Fruit fly (Drosophila melanogaster) Kc167 (cell line): ENCODE results near the gene CG15695.

Experiments used
- Myc ChIP-seq: fragments of >200 bp; optimal IDR thresholded peaks from 2 replicates; lab custom pipeline; 2017; ENCODE audit warnings: missing external identifiers
- Sin3A ChIP-seq: fragments of >200 bp; optimal IDR thresholded peaks from 2 replicates; lab custom pipeline; 2018; ENCODE audit warnings: missing external identifiers
- h ChIP-seq: fragments of >200 bp; optimal IDR thresholded peaks from 3 replicates; lab custom pipeline; 2018; ENCODE audit warnings: missing external identifiers
- insv ChIP-seq: fragments of >200 bp; optimal IDR thresholded peaks from 3 replicates; lab custom pipeline; 2018; ENCODE audit warnings: missing external identifiers
- psq ChIP-seq: fragments of >200 bp; optimal IDR thresholded peaks from 2 replicates; lab custom pipeline; 2017; ENCODE audit warnings: missing external identifiers
- ttk ChIP-seq: sonication (Bioruptor generic); optimal IDR thresholded peaks from 2 replicates; lab custom pipeline; 2017; ENCODE audit warnings: missing external identifiers

CG15695 gene

DNA sequence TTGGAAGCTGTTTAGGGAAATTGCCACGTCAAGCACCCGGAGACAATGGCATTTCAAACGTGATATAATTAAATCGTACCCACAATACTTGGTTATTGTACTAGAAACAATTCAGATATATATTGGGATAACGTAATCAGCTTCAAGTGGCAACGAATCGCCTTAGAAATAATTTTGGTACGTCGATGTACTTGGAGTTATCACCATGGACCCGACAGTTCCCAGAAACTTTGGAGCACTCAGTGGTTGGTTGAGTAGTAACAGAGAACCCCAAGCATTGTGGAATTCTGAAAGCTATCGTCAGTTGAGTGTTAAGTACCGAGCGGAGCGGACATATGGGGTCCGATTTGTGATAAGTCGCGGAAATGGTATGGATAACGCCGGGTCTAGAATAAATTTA is at the start of gene CG15695:
Gene CG15695 (plus strand): TSS at position 301 of the 400 bp plus-strand sequence.
- no peak for TF ChIP-seq Myc
- no peak for TF ChIP-seq insv
- no peak for TF ChIP-seq ttk (lab: Kevin White, UChicago)
- no peak for TF ChIP-seq h (lab: Kevin White, UChicago)
- no peak for TF ChIP-seq psq (lab: Kevin White, UChicago)
- TF ChIP-seq Sin3A (lab: Kevin White, UChicago), result no peak

DNA sequence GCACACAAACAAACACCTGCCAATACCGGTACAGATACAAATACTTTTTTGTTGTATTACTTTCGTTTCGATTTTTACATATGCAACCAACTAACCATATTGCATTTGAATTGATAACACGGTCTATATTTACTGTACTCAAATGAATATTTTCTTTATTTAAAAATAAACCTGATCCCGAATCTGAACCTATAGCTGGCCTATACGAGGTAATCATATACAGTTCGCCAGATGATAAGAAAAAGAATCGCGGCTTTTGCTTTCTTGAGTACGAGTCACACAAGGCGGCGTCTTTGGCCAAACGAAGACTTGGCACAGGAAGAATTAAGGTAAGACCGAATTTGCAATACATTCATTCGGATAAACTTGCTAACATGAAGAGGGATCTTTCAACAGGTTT is 45.0 kb upstream of the CG15695 start:
- TF ChIP-seq ttk (lab: Kevin White, UChicago), result no peak
- no peak for TF ChIP-seq Sin3A (lab: Kevin White, UChicago)
- no peak for TF ChIP-seq insv
- no peak for TF ChIP-seq psq (lab: Kevin White, UChicago)
- TF ChIP-seq h (lab: Kevin White, UChicago), result no peak
- no peak for TF ChIP-seq Myc

DNA sequence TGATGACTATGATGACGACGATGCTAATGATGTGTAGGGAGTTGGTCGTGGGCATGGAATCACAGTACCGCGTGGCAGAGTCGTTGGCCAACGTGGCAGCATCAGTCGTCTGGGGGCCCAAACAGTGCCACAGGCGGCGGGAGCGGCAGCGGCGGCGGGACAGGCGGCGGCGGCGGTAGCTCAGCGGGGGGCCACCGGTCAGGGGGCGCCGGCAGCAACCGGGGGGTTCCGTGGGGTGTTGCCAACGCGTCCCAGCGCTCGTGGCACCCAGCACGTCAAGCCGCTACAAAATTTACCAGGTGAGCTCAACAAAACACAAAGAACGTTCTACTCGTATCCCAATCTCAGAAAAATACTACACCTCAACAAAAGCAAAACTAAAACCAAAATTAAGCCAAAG is 39.7 kb upstream of the CG15695 start:
- TF ChIP-seq psq (lab: Kevin White, UChicago) (no peak), Myc (no peak), h (lab: Kevin White, UChicago) (no peak), insv (no peak), ttk (lab: Kevin White, UChicago) (no peak), Sin3A (lab: Kevin White, UChicago) (no peak)

DNA sequence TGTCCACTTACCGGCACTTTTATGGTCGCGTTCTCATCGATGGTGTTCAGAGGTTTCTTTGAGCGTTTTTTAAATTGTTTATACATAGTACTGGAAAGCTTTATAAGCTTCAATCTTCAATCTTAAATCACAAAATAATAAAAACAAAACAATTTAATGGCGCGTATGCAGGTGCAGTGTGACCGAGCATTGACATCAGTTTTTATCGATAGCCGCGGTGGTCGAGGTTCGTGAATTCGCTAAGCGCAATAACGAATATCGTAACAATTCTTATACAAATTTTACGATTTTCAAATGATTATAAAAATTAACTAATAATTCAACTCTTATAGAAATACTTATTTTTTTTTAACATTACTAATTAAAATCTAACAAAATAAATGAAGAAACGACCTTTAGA is 25.9 kb upstream of the CG15695 start, which contains the start of gene Fancd2:
Gene Fancd2 (minus strand): TSS at position 183 of the 400 bp plus-strand sequence.
- TF ChIP-seq h (lab: Kevin White, UChicago), result no peak
- no peak for TF ChIP-seq Sin3A (lab: Kevin White, UChicago)
- no peak for TF ChIP-seq Myc
- no peak for TF ChIP-seq ttk (lab: Kevin White, UChicago)
- TF ChIP-seq psq (lab: Kevin White, UChicago), result no peak
- no peak for TF ChIP-seq insv

DNA sequence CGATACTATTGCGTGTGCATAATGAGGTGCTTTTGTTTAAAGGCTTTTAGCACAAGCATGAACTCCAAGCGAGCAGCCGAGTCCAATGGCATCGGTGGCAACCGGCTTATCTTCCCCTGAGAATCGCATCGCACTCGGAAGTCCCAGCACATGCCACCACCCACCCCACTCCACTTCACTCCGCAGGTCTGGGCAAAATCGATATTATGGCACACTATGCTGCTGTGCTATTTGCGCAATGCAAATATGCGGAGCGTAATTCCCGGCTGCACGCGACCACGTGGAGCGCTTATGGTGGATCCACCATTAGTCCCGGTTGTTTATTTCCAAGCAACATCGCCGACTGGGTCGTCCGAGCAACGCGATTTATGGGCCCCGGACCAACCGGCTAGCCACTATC is 23.7 kb upstream of the CG15695 start:
- TF ChIP-seq Sin3A (lab: Kevin White, UChicago), result no peak
- no peak for TF ChIP-seq ttk (lab: Kevin White, UChicago)
- no peak for TF ChIP-seq insv
- TF ChIP-seq h (lab: Kevin White, UChicago), result no peak
- TF ChIP-seq Myc, result no peak

DNA sequence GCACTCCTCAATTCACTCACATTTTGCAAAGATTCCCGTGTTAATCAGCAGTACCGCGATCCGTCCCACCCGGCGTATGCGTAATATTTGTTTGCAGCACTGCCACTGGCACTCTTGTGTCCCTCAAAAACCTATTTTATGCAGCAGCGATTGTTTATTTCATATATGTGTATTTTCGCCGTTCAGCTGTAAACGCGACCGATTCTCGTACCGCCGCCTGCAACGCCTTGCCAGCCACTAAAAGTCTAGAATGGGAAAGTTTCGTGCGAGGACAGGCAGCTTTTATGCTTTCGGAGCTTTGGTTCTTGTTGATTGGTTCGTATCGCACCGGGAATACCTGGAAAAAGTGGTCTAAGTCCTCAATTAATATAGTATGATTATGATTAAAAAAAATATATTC is 23.3 kb upstream of the CG15695 start, which contains the start of gene CG17270:
Gene CG17270 (minus strand): TSS at position 241 of the 400 bp plus-strand sequence.
- TF ChIP-seq h (lab: Kevin White, UChicago), result no peak
- no peak for TF ChIP-seq psq (lab: Kevin White, UChicago)
- no peak for TF ChIP-seq Sin3A (lab: Kevin White, UChicago)
- no peak for TF ChIP-seq ttk (lab: Kevin White, UChicago)
- no peak for TF ChIP-seq insv
- no peak for TF ChIP-seq Myc

DNA sequence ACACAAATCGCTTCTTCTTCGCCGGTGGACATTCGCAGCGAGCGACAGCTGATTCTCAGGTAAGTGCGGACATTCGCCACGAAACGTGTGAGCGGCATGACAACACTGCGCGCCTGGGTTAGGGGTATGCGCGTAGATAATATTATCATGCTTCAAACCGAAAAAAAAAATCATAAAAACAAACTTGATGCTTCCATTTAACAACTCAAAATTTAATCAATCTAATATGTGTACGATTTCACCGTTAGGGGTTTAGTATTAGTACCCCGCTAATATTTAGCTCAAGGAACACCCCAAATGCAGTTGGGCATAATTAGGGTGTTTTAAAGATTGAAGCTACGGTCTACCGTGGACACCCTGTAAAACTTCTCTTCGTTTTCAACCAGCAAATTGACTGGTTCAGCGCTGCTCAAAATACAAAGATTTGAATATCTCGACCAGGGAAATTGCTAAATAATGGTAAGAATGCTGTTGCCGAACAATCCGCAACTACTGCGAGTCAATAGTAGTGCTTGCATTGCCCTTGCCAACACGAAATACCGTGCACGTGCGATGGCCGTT is 20.0 kb upstream of the CG15695 start, which contains the start of the genes CG17271 and RpS20:
Gene CG17271 (minus strand): TSS at position 34 of the 561 bp plus-strand sequence.
Gene RpS20 (plus strand): TSS at position 367 of the 561 bp plus-strand sequence.
- TF ChIP-seq insv, result no peak
- no peak for TF ChIP-seq Myc
- no peak for TF ChIP-seq ttk (lab: Kevin White, UChicago)
- TF ChIP-seq Sin3A (lab: Kevin White, UChicago), result no peak
- no peak for TF ChIP-seq h (lab: Kevin White, UChicago)
- no peak for TF ChIP-seq psq (lab: Kevin White, UChicago)

DNA sequence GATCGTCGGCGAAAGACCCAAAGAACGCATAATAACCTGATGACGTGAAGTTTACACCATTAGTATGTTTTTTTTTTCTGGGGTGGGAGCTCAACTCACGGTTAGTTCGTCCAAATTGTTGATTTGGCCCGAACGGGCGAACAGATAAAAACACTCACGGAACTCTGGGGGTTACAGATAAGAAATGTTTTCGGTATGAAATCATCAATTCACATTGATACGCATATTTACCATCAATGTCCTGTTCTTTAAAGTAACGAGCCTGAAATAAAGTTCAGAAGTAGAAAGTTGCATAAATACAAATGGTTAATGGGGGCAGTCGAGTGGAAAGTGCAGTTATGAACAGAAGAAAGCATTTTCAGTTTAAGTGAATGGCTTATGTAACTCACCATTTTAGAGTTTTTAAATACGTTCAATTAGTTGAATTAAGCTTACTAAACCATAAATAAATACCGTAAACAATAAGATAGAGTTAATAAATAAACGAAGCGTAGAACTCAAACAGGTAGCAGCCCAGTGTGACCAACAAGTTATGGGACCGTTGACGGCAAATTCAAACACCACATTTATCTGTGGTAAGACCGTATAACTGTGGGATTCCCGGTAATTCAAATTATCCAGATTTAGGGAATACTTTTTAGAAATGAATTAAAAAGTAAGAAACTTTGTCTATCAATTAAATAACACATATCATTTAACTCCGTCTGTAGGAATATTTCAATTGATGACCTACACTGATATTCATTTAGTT is 18.1 kb upstream of the CG15695 start, which contains the start of gene CG17272:
Gene CG17272 (minus strand): TSS at position 536 of the 751 bp plus-strand sequence.
- TF ChIP-seq h (lab: Kevin White, UChicago) (no peak), insv (no peak), Myc (no peak), ttk (lab: Kevin White, UChicago) (no peak), Sin3A (lab: Kevin White, UChicago) (no peak), psq (lab: Kevin White, UChicago) (no peak)

DNA sequence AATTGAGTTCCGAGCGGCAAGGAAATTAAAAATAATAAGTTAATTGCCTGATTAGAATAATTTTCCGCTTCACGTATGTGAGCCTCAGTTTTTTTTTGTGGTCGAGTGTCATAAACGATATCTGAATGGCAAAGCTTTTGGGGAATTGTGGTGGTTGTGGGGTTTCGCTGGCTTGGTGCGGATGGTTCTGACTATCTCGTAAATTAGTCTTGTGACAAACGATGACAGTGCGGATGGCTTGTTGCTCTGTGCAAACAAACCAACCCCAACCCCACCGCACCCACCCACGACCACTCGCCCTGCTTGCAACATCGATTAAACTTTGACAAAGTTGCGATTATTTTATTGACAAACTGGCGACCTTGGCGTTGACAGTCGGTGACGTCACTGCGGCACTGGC is 15.0 kb upstream of the CG15695 start:
- TF ChIP-seq Myc (no peak), insv (no peak), Sin3A (lab: Kevin White, UChicago) (no peak), psq (lab: Kevin White, UChicago) (no peak), h (lab: Kevin White, UChicago) (no peak), ttk (lab: Kevin White, UChicago) (no peak)

DNA sequence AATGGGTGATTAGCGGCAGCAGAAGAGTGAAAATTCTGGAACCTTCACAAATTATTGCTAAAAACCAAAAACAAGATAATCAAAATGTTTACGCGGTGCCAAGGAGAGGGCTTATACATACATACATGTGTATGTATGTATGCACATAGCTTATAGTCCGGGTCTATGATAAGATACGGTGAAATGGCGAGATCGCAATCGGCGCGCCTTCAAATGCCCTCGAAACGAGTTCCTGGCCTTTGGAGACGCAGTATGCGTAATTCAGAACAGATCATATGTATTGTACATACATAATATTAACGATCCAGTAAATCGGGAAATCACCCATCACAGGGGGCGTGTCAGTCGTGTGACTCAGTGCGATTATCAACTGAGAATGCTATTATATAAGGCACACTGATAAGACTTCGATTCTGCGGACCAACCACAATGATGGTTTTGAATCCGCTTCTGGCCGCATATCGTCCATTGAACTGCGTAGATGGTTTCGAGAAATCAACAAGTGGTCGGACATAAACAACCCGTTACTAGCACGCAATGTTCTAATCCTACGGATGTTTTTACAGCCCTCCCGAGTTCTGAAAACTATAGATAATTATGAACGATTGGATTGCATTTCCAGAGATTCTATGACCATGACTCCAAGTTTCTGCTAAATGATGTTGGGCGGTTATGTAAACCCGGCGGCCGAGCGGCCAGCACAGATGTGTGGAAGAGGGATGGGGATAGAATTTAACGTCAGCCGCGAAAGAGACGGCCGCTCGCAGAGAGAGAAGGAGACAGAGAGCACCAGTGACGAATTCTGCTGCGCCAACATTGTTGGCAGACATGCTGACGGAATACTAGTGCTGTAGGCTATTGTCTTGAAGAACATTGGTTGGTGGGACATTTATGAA is 13.2 kb upstream of the CG15695 start:
- TF ChIP-seq h (lab: Kevin White, UChicago) (no peak), psq (lab: Kevin White, UChicago) (no peak), Sin3A (lab: Kevin White, UChicago) (no peak), Myc (no peak), insv (no peak)

DNA sequence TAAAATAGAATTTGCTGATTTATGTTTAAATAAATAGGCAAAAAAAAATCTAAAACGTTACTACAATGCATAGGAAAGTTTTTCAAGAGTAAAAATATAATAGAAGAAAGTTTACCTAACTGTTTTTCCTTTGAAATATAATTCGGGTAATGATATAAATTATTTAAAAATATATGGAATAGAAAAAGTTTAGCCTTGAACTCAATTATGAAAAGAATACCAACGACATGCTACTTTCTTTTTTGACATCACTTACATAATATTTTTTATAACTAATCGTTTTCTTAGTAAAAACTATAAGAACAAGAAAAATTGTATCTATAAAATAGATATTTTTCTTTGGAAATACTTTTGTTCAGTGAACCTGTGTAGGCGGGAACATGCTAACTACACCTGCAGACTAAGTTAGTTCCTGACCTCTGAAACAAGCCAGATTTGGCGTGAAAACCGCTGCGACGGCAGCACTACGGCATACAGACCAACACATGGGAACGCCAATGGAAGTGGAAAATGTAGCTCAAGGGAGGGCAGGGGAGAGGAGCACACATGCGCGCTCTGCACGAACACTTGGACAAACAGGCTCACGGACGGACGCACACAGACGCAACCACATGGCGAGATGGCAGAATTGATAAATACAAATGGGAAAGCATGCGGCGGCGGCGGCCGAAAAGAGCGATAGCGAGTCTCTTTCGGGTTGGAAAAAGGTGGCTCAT is 12.4 kb upstream of the CG15695 start:
- TF ChIP-seq ttk (lab: Kevin White, UChicago) (no peak), Sin3A (lab: Kevin White, UChicago) (no peak), psq (lab: Kevin White, UChicago) (no peak), h (lab: Kevin White, UChicago) (no peak), Myc (no peak), insv (no peak)
